Worm (Caenorhabditis elegans): ENCODE measurements around the gene mrps-34.
A peak's percentile ranks its signal among the peaks of the same experiment; 100 is the strongest.

The mrps-34 gene

ce11 chrIII:4562070-4562788 is 20.0 kb upstream of the mrps-34 start, which contains the start of gene pan-1 (continued):
- no peak for TF ChIP-seq unc-62 (GFP tag; optimal IDR thresholded peaks at IDR 0.05)
- no peak for TF ChIP-seq egl-13 (tag; optimal IDR thresholded peaks at IDR 0.05)
- no peak for TF ChIP-seq elt-3 (tag; optimal IDR thresholded peaks at IDR 0.05)
- TF ChIP-seq lin-35 (GFP tag; optimal IDR thresholded peaks at IDR 0.05), result peak in 1 of 2 experiments; percentile 0
- TF ChIP-seq fos-1 (tag; optimal IDR thresholded peaks at IDR 0.05), result no peak
- TF ChIP-seq nhr-85 (tag), result peak; percentile 65
- peak in 1 of 3 experiments; percentile 0 for TF ChIP-seq ceh-82 (tag; optimal IDR thresholded peaks at IDR 0.05)
- TF ChIP-seq nhr-20 (tag; optimal IDR thresholded peaks at IDR 0.05), result no peak
- TF ChIP-seq ces-1 (GFP tag; optimal IDR thresholded peaks at IDR 0.05), result no peak
- no peak for TF ChIP-seq fkh-10 (GFP tag; optimal IDR thresholded peaks at IDR 0.05)
- no peak for TF ChIP-seq C04F5.9 (tag; optimal IDR thresholded peaks at IDR 0.05)
- TF ChIP-seq ceh-63 (GFP tag; optimal IDR thresholded peaks at IDR 0.05), result no peak
- no peak for TF ChIP-seq xbp-1 (tag; optimal IDR thresholded peaks at IDR 0.05)
- no peak for TF ChIP-seq lin-15B (tag; optimal IDR thresholded peaks at IDR 0.05)
- no peak for TF ChIP-seq egl-27 (tag; optimal IDR thresholded peaks at IDR 0.05)
- no peak for TF ChIP-seq blmp-1 (tag; optimal IDR thresholded peaks at IDR 0.05)
- TF ChIP-seq snpc-4 (tag; optimal IDR thresholded peaks at IDR 0.05), result peak; percentile 20
- TF ChIP-seq Y116A8C.19 (tag; optimal IDR thresholded peaks at IDR 0.05; ENCODE audit: borderline replicate concordance), result no peak
- no peak for TF ChIP-seq nhr-12 (tag; optimal IDR thresholded peaks at IDR 0.05)
- TF ChIP-seq nhr-19 (GFP tag; conservative IDR thresholded peaks at IDR 0.05), result no peak
- TF ChIP-seq mdl-1 (tag; optimal IDR thresholded peaks at IDR 0.05), result no peak
- no peak for TF ChIP-seq hlh-4 (tag; optimal IDR thresholded peaks at IDR 0.05)
- no peak for TF ChIP-seq lin-13 (GFP tag; optimal IDR thresholded peaks at IDR 0.05)
- peak; percentile 25 for TF ChIP-seq rnt-1 (tag; optimal IDR thresholded peaks at IDR 0.05)
- no peak for TF ChIP-seq nhr-76 (tag; optimal IDR thresholded peaks at IDR 0.05)
- no peak for TF ChIP-seq pag-3 (tag; optimal IDR thresholded peaks at IDR 0.05; ENCODE audit: borderline replicate concordance, insufficient read depth)
- no peak for TF ChIP-seq nhr-28 (tag; optimal IDR thresholded peaks at IDR 0.05)
- no peak for TF ChIP-seq ceh-8 (GFP tag; optimal IDR thresholded peaks at IDR 0.05)
- TF ChIP-seq unc-130 (tag; optimal IDR thresholded peaks at IDR 0.05), result no peak
- peak; percentile 21 to 46 for TF ChIP-seq lsy-2 (tag; optimal IDR thresholded peaks at IDR 0.05)
- TF ChIP-seq ets-5 (GFP tag; IDR thresholded peaks at IDR 0.05), result no peak
- no peak for TF ChIP-seq alr-1 (tag; optimal IDR thresholded peaks at IDR 0.05; ENCODE audit: borderline replicate concordance)
- TF ChIP-seq nhr-237 (tag; optimal IDR thresholded peaks at IDR 0.05), result no peak
- TF ChIP-seq nhr-90 (tag; optimal IDR thresholded peaks at IDR 0.05; ENCODE audit: poor library complexity), result no peak
- no peak for TF ChIP-seq pax-3 (tag; optimal IDR thresholded peaks at IDR 0.05)
- no peak for TF ChIP-seq jun-1 (tag; optimal IDR thresholded peaks at IDR 0.05)
- no peak for TF ChIP-seq nhr-77 (tag; optimal IDR thresholded peaks at IDR 0.05)
- no peak for TF ChIP-seq mab-9 (GFP tag; IDR thresholded peaks at IDR 0.05)
- TF ChIP-seq sup-37 (GFP tag; optimal IDR thresholded peaks at IDR 0.05), result no peak
- TF ChIP-seq unc-86 (tag; optimal IDR thresholded peaks at IDR 0.05), result no peak
- TF ChIP-seq skn-1 (tag; optimal IDR thresholded peaks at IDR 0.05), result no peak
- TF ChIP-seq dsc-1 (tag; optimal IDR thresholded peaks at IDR 0.05), result no peak
- TF ChIP-seq nhr-11 (tag; optimal IDR thresholded peaks at IDR 0.05), result no peak
- no peak for TF ChIP-seq aha-1 (tag; optimal IDR thresholded peaks at IDR 0.05)
- no peak for TF ChIP-seq vab-15 (tag; optimal IDR thresholded peaks at IDR 0.05)
- TF ChIP-seq aly-2 (tag; optimal IDR thresholded peaks at IDR 0.05), result no peak
- TF ChIP-seq tbx-2 (tag; optimal IDR thresholded peaks at IDR 0.05), result no peak
- TF ChIP-seq C34B4.2 (tag; optimal IDR thresholded peaks at IDR 0.05), result no peak
- no peak for TF ChIP-seq hpl-2 (GFP tag; optimal IDR thresholded peaks at IDR 0.05)
- TF ChIP-seq nhr-84 (tag; optimal IDR thresholded peaks at IDR 0.05), result no peak
- no peak for TF ChIP-seq sox-4 (tag; optimal IDR thresholded peaks at IDR 0.05)
- no peak for TF ChIP-seq fkh-8 (tag; optimal IDR thresholded peaks at IDR 0.05)
- no peak for TF ChIP-seq isw-1 (GFP tag; IDR thresholded peaks at IDR 0.05)

Measured in whole organism, L1 larva.